Worm (Caenorhabditis elegans): Measurements from ENCODE around the gene Y43E12A.2.
A peak's percentile ranks its signal among the peaks of the same experiment; 100 is the strongest.

The Y43E12A.2 gene

ce11 chrIV:11008255-11008654 is 26.4 kb downstream of the Y43E12A.2 start (continued):
- TF ChIP-seq tbx-2 (tag; optimal IDR thresholded peaks at IDR 0.05) (no peak), mml-1 (tag; optimal IDR thresholded peaks at IDR 0.05) (no peak)

- TF ChIP-seq fos-1 (tag; optimal IDR thresholded peaks at IDR 0.05) = no peak
- no peak for TF ChIP-seq egl-5 (tag; optimal IDR thresholded peaks at IDR 0.05)
These were observed 27.1 kb downstream of the Y43E12A.2 start, which contains the start of gene F13H10.6 for ce11 chrIV:11008996-11009395. Gene F13H10.6, plus strand, starts transcription at chrIV:11009296.

ce11 chrIV:11009928-11010327 is 28.1 kb downstream of the Y43E12A.2 start:
- TF ChIP-seq nhr-237 (tag; optimal IDR thresholded peaks at IDR 0.05) = no peak
- no peak for TF ChIP-seq hmg-11 (tag; optimal IDR thresholded peaks at IDR 0.05)
- no peak for TF ChIP-seq mdl-1 (tag; optimal IDR thresholded peaks at IDR 0.05)
- no peak for TF ChIP-seq unc-39 (tag; optimal IDR thresholded peaks at IDR 0.05)
- TF ChIP-seq snpc-4 (tag; optimal IDR thresholded peaks at IDR 0.05) = no peak
- TF ChIP-seq R02D3.7 (tag; optimal IDR thresholded peaks at IDR 0.05) = no peak
- TF ChIP-seq lsy-12 (tag; optimal IDR thresholded peaks at IDR 0.05) = no peak
- no peak for TF ChIP-seq daf-12 (tag; optimal IDR thresholded peaks at IDR 0.05)
- no peak for TF ChIP-seq egl-27 (tag; optimal IDR thresholded peaks at IDR 0.05)
- TF ChIP-seq ztf-11 (tag; optimal IDR thresholded peaks at IDR 0.05) = no peak
- TF ChIP-seq nhr-28 (tag; optimal IDR thresholded peaks at IDR 0.05) = no peak
- TF ChIP-seq zag-1 (tag; optimal IDR thresholded peaks at IDR 0.05) = no peak

- TF ChIP-seq nhr-43 (tag; optimal IDR thresholded peaks at IDR 0.05; ENCODE audit: poor library complexity, severe bottlenecking) (no peak), egl-27 (tag; optimal IDR thresholded peaks at IDR 0.05) (no peak), daf-12 (tag; optimal IDR thresholded peaks at IDR 0.05) (no peak), egl-5 (tag; optimal IDR thresholded peaks at IDR 0.05) (no peak), nhr-25 (tag; optimal IDR thresholded peaks at IDR 0.05) (no peak), nhr-11 (tag; optimal IDR thresholded peaks at IDR 0.05) (no peak), ceh-28 (tag; optimal IDR thresholded peaks at IDR 0.05) (no peak), snpc-4 (tag; optimal IDR thresholded peaks at IDR 0.05) (no peak)
These were observed 30.1 kb downstream of the Y43E12A.2 start, which contains the start of gene ndx-9 for ce11 chrIV:11011920-11012319. Gene ndx-9, minus strand, starts transcription at chrIV:11012020.

- TF ChIP-seq pqm-1 (tag; optimal IDR thresholded peaks at IDR 0.05) (peak; percentile 66), elt-2 (tag; optimal IDR thresholded peaks at IDR 0.05) (peak; percentile 86), nhr-12 (tag; optimal IDR thresholded peaks at IDR 0.05) (no peak)
These were observed 34.0 kb downstream of the Y43E12A.2 start, which contains the start of gene F13H10.3 for ce11 chrIV:11015881-11016280. Gene F13H10.3, minus strand, starts transcription at chrIV:11015953.

ce11 chrIV:11019962-11020550 is 38.2 kb downstream of the Y43E12A.2 start, which contains the start of gene F13H10.8:
Gene F13H10.8, plus strand, starts transcription at chrIV:11020517.
- TF ChIP-seq skn-1 (tag; optimal IDR thresholded peaks at IDR 0.05) (no peak), lin-39 (tag; optimal IDR thresholded peaks at IDR 0.05) (no peak), aly-2 (tag; optimal IDR thresholded peaks at IDR 0.05) (no peak), R02D3.7 (tag; optimal IDR thresholded peaks at IDR 0.05) (no peak), ztf-4 (tag; optimal IDR thresholded peaks at IDR 0.05) (no peak), nhr-23 (tag; optimal IDR thresholded peaks at IDR 0.05) (no peak), nhr-43 (tag; optimal IDR thresholded peaks at IDR 0.05; ENCODE audit: poor library complexity, severe bottlenecking) (no peak), ztf-11 (tag; optimal IDR thresholded peaks at IDR 0.05) (no peak), nhr-237 (tag; optimal IDR thresholded peaks at IDR 0.05) (no peak), nhr-77 (tag; optimal IDR thresholded peaks at IDR 0.05) (no peak), ama-1 (optimal IDR thresholded peaks at IDR 0.05) (no peak), elt-3 (tag; optimal IDR thresholded peaks at IDR 0.05) (no peak), snpc-4 (tag; optimal IDR thresholded peaks at IDR 0.05) (peak; percentile 28), ceh-28 (tag; optimal IDR thresholded peaks at IDR 0.05) (no peak), fos-1 (tag; optimal IDR thresholded peaks at IDR 0.05) (no peak), tbx-2 (tag; optimal IDR thresholded peaks at IDR 0.05) (no peak), ceh-9 (tag; optimal IDR thresholded peaks at IDR 0.05) (no peak), egl-27 (tag; optimal IDR thresholded peaks at IDR 0.05) (no peak), unc-39 (tag; optimal IDR thresholded peaks at IDR 0.05) (no peak), nhr-12 (tag; optimal IDR thresholded peaks at IDR 0.05) (no peak), lsy-12 (tag; optimal IDR thresholded peaks at IDR 0.05) (no peak), ceh-82 (tag; optimal IDR thresholded peaks at IDR 0.05) (no peak), ceh-16 (tag; optimal IDR thresholded peaks at IDR 0.05) (no peak), unc-62 (GFP tag; optimal IDR thresholded peaks at IDR 0.05) (no peak), eor-1 (tag; optimal IDR thresholded peaks at IDR 0.05) (no peak), nhr-67 (tag; optimal IDR thresholded peaks at IDR 0.05) (no peak), egl-5 (tag; optimal IDR thresholded peaks at IDR 0.05) (no peak), mml-1 (tag; optimal IDR thresholded peaks at IDR 0.05) (no peak), daf-12 (tag; optimal IDR thresholded peaks at IDR 0.05) (no peak), fkh-10 (GFP tag; optimal IDR thresholded peaks at IDR 0.05) (no peak), pha-4 (tag; optimal IDR thresholded peaks at IDR 0.05) (peak; percentile 93), zag-1 (tag; optimal IDR thresholded peaks at IDR 0.05) (no peak), nfya-1 (tag; optimal IDR thresholded peaks at IDR 0.05; ENCODE audit: insufficient read depth) (peak; percentile 31), hmg-11 (tag; optimal IDR thresholded peaks at IDR 0.05) (peak; percentile 58), ZK546.5 (tag; optimal IDR thresholded peaks at IDR 0.05) (no peak)
